Worm (Caenorhabditis elegans): ENCODE results near the gene vps-8.

DNA sequence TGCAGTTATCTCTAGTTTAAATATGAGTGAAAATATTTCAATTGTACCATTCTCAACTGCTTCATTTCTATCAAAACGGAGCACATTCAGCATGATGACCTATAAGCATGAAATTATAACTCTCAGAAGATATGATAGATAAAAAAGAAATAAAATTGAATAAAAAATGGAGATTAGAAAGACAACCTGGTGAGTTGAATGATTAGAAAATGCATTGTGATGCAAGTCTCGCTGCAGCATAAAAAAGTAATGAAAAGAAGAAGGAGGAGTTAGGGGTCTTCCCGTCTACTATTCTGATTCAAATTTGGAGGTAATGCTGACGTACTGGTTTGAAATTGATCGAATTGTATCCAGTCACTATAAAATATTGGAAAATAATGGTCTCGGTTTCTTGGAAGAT is 31.1 kb downstream of the vps-8 start, which contains the start of gene sre-15:
- TF ChIP-seq nhr-28 (tag; optimal IDR thresholded peaks at IDR 0.05) (no peak), mep-1 (tag; optimal IDR thresholded peaks at IDR 0.05) (no peak), tbx-8 (GFP tag; optimal IDR thresholded peaks at IDR 0.05) (no peak), M03D4.4 (tag; optimal IDR thresholded peaks at IDR 0.05) (no peak), lsy-2 (tag; optimal IDR thresholded peaks at IDR 0.05) (no peak), sptf-1 (tag; optimal IDR thresholded peaks at IDR 0.05) (no peak), lin-32 (GFP tag; optimal IDR thresholded peaks at IDR 0.05) (no peak), ces-1 (GFP tag; optimal IDR thresholded peaks at IDR 0.05) (no peak), nhr-12 (tag; optimal IDR thresholded peaks at IDR 0.05) (no peak), pha-4 (tag; optimal IDR thresholded peaks at IDR 0.05) (no peak), snpc-4 (tag; optimal IDR thresholded peaks at IDR 0.05) (no peak), ceh-83 (GFP tag; optimal IDR thresholded peaks at IDR 0.05) (no peak)

All from whole organism, mixed stage, embryonic.